Worm (Caenorhabditis elegans) whole organism, L3 larva: ENCODE data around the gene F53A9.7.

ENCODE experiments used
- ceh-16 ChIP-seq: sonication (generic microtip); optimal IDR thresholded peaks from 2 replicates; lab custom pipeline; 2017; ENCODE audit warnings: missing biosample characterization, missing genetic modification characterization
- eor-1 ChIP-seq, 2 experiments: fragments of 150-350 bp; optimal IDR thresholded peaks; 2 replicates each; lab custom pipeline; 2014 to 2018; ENCODE audit warnings: missing biosample characterization in 2 of 2, missing genetic modification characterization in 2 of 2
- fos-1 ChIP-seq: fragments of 150-350 bp; optimal IDR thresholded peaks from 2 replicates; lab custom pipeline; 2014; ENCODE audit warnings: missing biosample characterization, missing genetic modification characterization
- lin-15B ChIP-seq: fragments of 150-350 bp; optimal IDR thresholded peaks from 2 replicates; lab custom pipeline; 2014; ENCODE audit warnings: missing biosample characterization, missing genetic modification characterization
- pqm-1 ChIP-seq: fragments of 150-350 bp; optimal IDR thresholded peaks from 2 replicates; lab custom pipeline; 2017; ENCODE audit warnings: missing biosample characterization, missing genetic modification characterization, inconsistent platforms
- snpc-4 ChIP-seq: fragments of 150-350 bp; optimal IDR thresholded peaks from 2 replicates; lab custom pipeline; 2014; ENCODE audit warnings: missing biosample characterization, missing genetic modification characterization
- tbx-2 ChIP-seq: sonication (generic microtip); optimal IDR thresholded peaks from 2 replicates; lab custom pipeline; 2016; ENCODE audit warnings: mild to moderate bottlenecking, missing genetic modification characterization, missing compliant biosample characterization
- unc-62 ChIP-seq: fragments of 150-350 bp; sonication (generic microtip); optimal IDR thresholded peaks from 4 replicates; lab custom pipeline; 2014; ENCODE audit warnings: missing biosample characterization, missing genetic modification reagents, missing genetic modification characterization
- ztf-11 ChIP-seq: fragments of 150-350 bp; optimal IDR thresholded peaks from 2 replicates; lab custom pipeline; 2014; ENCODE audit warnings: missing biosample characterization, missing genetic modification characterization
- ztf-4 ChIP-seq: fragments of 150-350 bp; optimal IDR thresholded peaks from 2 replicates; lab custom pipeline; 2014; ENCODE audit warnings: missing biosample characterization, missing genetic modification characterization

DNA sequence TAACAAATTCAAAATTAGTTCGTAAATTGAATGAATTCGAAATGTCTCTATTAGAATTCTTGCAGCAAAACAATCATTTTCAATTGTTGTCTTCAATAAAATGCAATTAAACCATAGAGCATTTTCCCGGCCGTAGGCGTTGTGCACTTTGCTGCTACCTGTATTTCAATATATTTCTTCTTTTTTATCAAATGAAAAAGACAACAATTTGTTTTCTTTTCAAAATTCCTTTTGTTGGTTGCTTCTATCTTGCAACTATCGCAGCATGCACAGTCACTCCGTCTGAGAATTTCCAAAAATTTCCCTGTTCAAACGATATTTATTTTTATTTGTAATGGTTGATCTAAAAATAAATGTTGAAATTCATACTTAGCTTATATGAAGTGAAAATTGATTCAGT lies 41.6 kb downstream of the F53A9.7 start:
- TF ChIP-seq ceh-16 (tag; lab: Kevin White, UChicago), result no peak
- no peak for TF ChIP-seq unc-62 (GFP tag; lab: Kevin White, UChicago)
- TF ChIP-seq tbx-2 (tag; lab: Kevin White, UChicago), result no peak
- TF ChIP-seq eor-1 (tag; optimal IDR thresholded peaks at IDR 0.05; lab: Kevin White, UChicago), result no peak
- no peak for TF ChIP-seq fos-1 (tag; lab: Kevin White, UChicago)
- no peak for TF ChIP-seq pqm-1 (tag; lab: Kevin White, UChicago)
- no peak for TF ChIP-seq ztf-11 (tag; lab: Kevin White, UChicago)
- no peak for TF ChIP-seq snpc-4
- TF ChIP-seq lin-15B (tag; lab: Kevin White, UChicago), result no peak
- TF ChIP-seq ztf-4 (tag; lab: Kevin White, UChicago), result no peak
